Worm (Caenorhabditis elegans): Measurements from ENCODE around the gene mxl-2.

The mxl-2 gene

ce11 chrIII:145078-145477, 42.9 kb downstream of the mxl-2 start, which contains the start of the genes T17A3.12 and fbxb-83:
Gene T17A3.12, minus strand, starts transcription at chrIII:145178.
Gene fbxb-83, minus strand, starts transcription at chrIII:145211.
- TF ChIP-seq hmbx-1 (tag; optimal IDR thresholded peaks at IDR 0.05), result no peak
- TF ChIP-seq tbx-37 (GFP tag; conservative IDR thresholded peaks at IDR 0.05), result no peak
- TF ChIP-seq ama-1 (optimal IDR thresholded peaks at IDR 0.05), result no peak
- no peak for TF ChIP-seq flt-1 (GFP tag; IDR thresholded peaks at IDR 0.05)

- TF ChIP-seq aly-1 (tag; optimal IDR thresholded peaks at IDR 0.05), result no peak
- no peak for TF ChIP-seq flt-1 (GFP tag; IDR thresholded peaks at IDR 0.05)
- TF ChIP-seq tbx-37 (GFP tag; conservative IDR thresholded peaks at IDR 0.05), result no peak
- TF ChIP-seq hmg-4 (GFP tag; optimal IDR thresholded peaks at IDR 0.05), result no peak
- no peak for TF ChIP-seq F13C5.2 (tag; optimal IDR thresholded peaks at IDR 0.05)
- TF ChIP-seq B0310.2 (tag; optimal IDR thresholded peaks at IDR 0.05), result no peak
Observed at ce11 chrIII:143121-143520, 44.8 kb downstream of the mxl-2 start, which contains the start of gene fbxb-82. Gene fbxb-82, minus strand, starts transcription at chrIII:143221.

ce11 chrIII:140904-141303, 47.0 kb downstream of the mxl-2 start, which contains the start of gene fbxb-81:
Gene fbxb-81, minus strand, starts transcription at chrIII:141217.
- TF ChIP-seq ceh-13 (GFP tag; optimal IDR thresholded peaks at IDR 0.05) (no peak), tbx-37 (GFP tag; conservative IDR thresholded peaks at IDR 0.05) (no peak), flt-1 (GFP tag; IDR thresholded peaks at IDR 0.05) (no peak), ceh-36 (tag; optimal IDR thresholded peaks at IDR 0.05) (no peak), pes-1 (GFP tag; IDR thresholded peaks at IDR 0.05) (no peak), scrt-1 (GFP tag; IDR thresholded peaks at IDR 0.05) (no peak), hmg-4 (GFP tag; optimal IDR thresholded peaks at IDR 0.05) (no peak), F13C5.2 (tag; optimal IDR thresholded peaks at IDR 0.05) (no peak), sea-1 (GFP tag; conservative IDR thresholded peaks at IDR 0.05) (no peak), aly-1 (tag; optimal IDR thresholded peaks at IDR 0.05) (no peak), hnd-1 (tag; optimal IDR thresholded peaks at IDR 0.05) (no peak), B0310.2 (tag; optimal IDR thresholded peaks at IDR 0.05) (no peak)
